Fruit fly (Drosophila melanogaster) whole organism, embryonic: ENCODE measurements around the gene hll.
A peak's percentile ranks its signal among the peaks of the same experiment; 100 is the strongest.

ENCODE experiments used
- Bdp1 ChIP-seq: fragments of 200-800 bp; sonication (Bioruptor generic); optimal IDR thresholded peaks from 3 replicates; lab custom pipeline; 2016; ENCODE audit warnings: missing biosample characterization, missing genetic modification characterization
- Bgb ChIP-seq: fragments of 200-800 bp; sonication (Bioruptor generic); IDR thresholded peaks from 2 replicates; pipeline ENCODE4 v1.3.6; 2022; ENCODE audit warnings: missing biosample characterization, missing genetic modification characterization; ENCODE audit not compliant: partially characterized antibody
- CG10147 ChIP-seq: fragments of 200-800 bp; sonication (Bioruptor generic); optimal IDR thresholded peaks from 2 replicates; lab custom pipeline; 2019; ENCODE audit warnings: missing biosample characterization, mild to moderate bottlenecking, missing genetic modification characterization, moderate library complexity
- CG10431 ChIP-seq: fragments of 200-800 bp; sonication (Bioruptor generic); optimal IDR thresholded peaks from 3 replicates; lab custom pipeline; 2018; ENCODE audit warnings: missing biosample characterization, mild to moderate bottlenecking, missing genetic modification characterization
- CG10654 ChIP-seq: fragments of 200-800 bp; sonication (Bioruptor generic); optimal IDR thresholded peaks from 2 replicates; lab custom pipeline; 2016; ENCODE audit warnings: missing biosample characterization, missing genetic modification characterization
- CG11247 ChIP-seq: fragments of 200-800 bp; sonication (Bioruptor generic); IDR thresholded peaks from 2 replicates; pipeline ENCODE4 v1.3.6; 2022; ENCODE audit warnings: missing biosample characterization, missing genetic modification characterization
- CG13296 ChIP-seq: fragments of 200-800 bp; sonication (Bioruptor generic); optimal IDR thresholded peaks from 3 replicates; lab custom pipeline; 2018; ENCODE audit warnings: missing biosample characterization, mild to moderate bottlenecking, missing genetic modification characterization
- CG16779 ChIP-seq: fragments of 200-800 bp; sonication (Bioruptor generic); IDR thresholded peaks from 2 replicates; pipeline ENCODE4 v1.3.6; 2022; ENCODE audit warnings: missing biosample characterization, missing genetic modification characterization
- CG18599 ChIP-seq: fragments of 200-800 bp; sonication (Bioruptor generic); optimal IDR thresholded peaks from 3 replicates; lab custom pipeline; 2017; ENCODE audit warnings: missing biosample characterization, missing genetic modification characterization, mild to moderate bottlenecking, moderate library complexity, missing genetic modification reagents
- CG2875 ChIP-seq: fragments of 200-800 bp; sonication (Bioruptor generic); optimal IDR thresholded peaks from 2 replicates; lab custom pipeline; 2017; ENCODE audit warnings: missing biosample characterization, mild to moderate bottlenecking, missing genetic modification characterization, missing genetic modification reagents
- CG30431 ChIP-seq: fragments of 200-800 bp; sonication (Bioruptor generic); optimal IDR thresholded peaks from 2 replicates; lab custom pipeline; 2017; ENCODE audit warnings: missing biosample characterization, missing genetic modification characterization
- CG31388 ChIP-seq: fragments of 200-800 bp; sonication (Bioruptor generic); optimal IDR thresholded peaks from 2 replicates; lab custom pipeline; 2016; ENCODE audit warnings: missing biosample characterization, missing genetic modification characterization
- CG3163 ChIP-seq: fragments of 200-800 bp; sonication (Bioruptor generic); optimal IDR thresholded peaks from 3 replicates; lab custom pipeline; 2016; ENCODE audit warnings: missing biosample characterization, missing genetic modification characterization
- CG3838 ChIP-seq: fragments of 200-800 bp; sonication (Bioruptor generic); optimal IDR thresholded peaks from 3 replicates; lab custom pipeline; 2016; ENCODE audit warnings: missing biosample characterization, missing genetic modification characterization
- CG4707 ChIP-seq: fragments of 200-800 bp; sonication (Bioruptor generic); optimal IDR thresholded peaks from 2 replicates; lab custom pipeline; 2018; ENCODE audit warnings: missing biosample characterization, mild to moderate bottlenecking, missing genetic modification characterization, moderate library complexity
- CG5245 ChIP-seq: fragments of 200-800 bp; sonication (Bioruptor generic); optimal IDR thresholded peaks from 3 replicates; lab custom pipeline; 2016; ENCODE audit warnings: missing biosample characterization, missing genetic modification characterization
- CG6272 ChIP-seq: fragments of 200-800 bp; sonication (Bioruptor generic); IDR thresholded peaks from 2 replicates; pipeline ENCODE4 v1.3.6; 2022; ENCODE audit warnings: missing biosample characterization, missing genetic modification characterization
- CG7786 ChIP-seq: fragments of 200-800 bp; sonication (Bioruptor generic); optimal IDR thresholded peaks from 2 replicates; lab custom pipeline; 2016; ENCODE audit warnings: missing biosample characterization, missing genetic modification characterization
- CG9727 ChIP-seq: fragments of 200-800 bp; sonication (Bioruptor generic); optimal IDR thresholded peaks from 3 replicates; lab custom pipeline; 2017; ENCODE audit warnings: missing biosample characterization, mild to moderate bottlenecking, missing genetic modification characterization
- CHES-1-like ChIP-seq: fragments of 200-800 bp; sonication (Bioruptor generic); optimal IDR thresholded peaks from 2 replicates; lab custom pipeline; 2016; ENCODE audit warnings: missing biosample characterization, missing genetic modification characterization
- Camta ChIP-seq: fragments of 200-800 bp; sonication (Bioruptor generic); optimal IDR thresholded peaks from 2 replicates; lab custom pipeline; 2016; ENCODE audit warnings: missing biosample characterization, missing genetic modification characterization
- Dad ChIP-seq: fragments of 200-800 bp; sonication (Bioruptor generic); optimal IDR thresholded peaks from 3 replicates; lab custom pipeline; 2016; ENCODE audit warnings: missing biosample characterization, missing genetic modification characterization
- Dbx ChIP-seq: fragments of 200-800 bp; sonication (Bioruptor generic); IDR thresholded peaks from 3 replicates; pipeline ENCODE4 v1.3.6; 2022; ENCODE audit warnings: missing biosample characterization, missing genetic modification characterization
- E2f2 ChIP-seq: fragments of 200-800 bp; sonication (Bioruptor generic); IDR thresholded peaks from 2 replicates; pipeline ENCODE4 v1.3.6; 2022; ENCODE audit warnings: missing biosample characterization, missing genetic modification characterization
- Gsc ChIP-seq: fragments of 200-800 bp; sonication (Bioruptor generic); IDR thresholded peaks from 2 replicates; pipeline ENCODE4 v1.3.6; 2022; ENCODE audit warnings: missing biosample characterization, missing genetic modification characterization
- HLH54F ChIP-seq: fragments of 200-800 bp; sonication (Bioruptor generic); optimal IDR thresholded peaks from 3 replicates; lab custom pipeline; 2016; ENCODE audit warnings: missing biosample characterization, missing genetic modification characterization
- Hand ChIP-seq: fragments of 200-800 bp; sonication (Bioruptor generic); optimal IDR thresholded peaks from 2 replicates; lab custom pipeline; 2017; ENCODE audit warnings: mild to moderate bottlenecking, missing biosample characterization, missing genetic modification reagents, missing genetic modification characterization
- HmgD ChIP-seq: fragments of 200-800 bp; sonication (Bioruptor generic); optimal IDR thresholded peaks from 3 replicates; lab custom pipeline; 2016; ENCODE audit warnings: missing biosample characterization, missing genetic modification characterization
- Hr3 ChIP-seq: fragments of 200-800 bp; sonication (Bioruptor generic); optimal IDR thresholded peaks from 3 replicates; lab custom pipeline; 2016; ENCODE audit warnings: missing biosample characterization, missing genetic modification characterization
- Lim3 ChIP-seq: fragments of 200-800 bp; sonication (Bioruptor generic); IDR thresholded peaks from 2 replicates; pipeline ENCODE4 v1.3.6; 2022; ENCODE audit warnings: missing biosample characterization, missing genetic modification characterization
- Optix ChIP-seq: fragments of 200-800 bp; sonication (Bioruptor generic); IDR thresholded peaks from 3 replicates; pipeline ENCODE4 v1.3.6; 2022; ENCODE audit warnings: missing biosample characterization, missing genetic modification characterization
- Pdp1 ChIP-seq, 2 experiments: fragments of 200-800 bp; sonication (Bioruptor generic); optimal IDR thresholded peaks; 3 replicates each; lab custom pipeline; 2016; ENCODE audit warnings: missing biosample characterization in 2 of 2, missing genetic modification characterization in 2 of 2, mild to moderate bottlenecking in 1 of 2, moderate library complexity in 1 of 2
- Xrp1 ChIP-seq: fragments of 200-800 bp; sonication (Bioruptor generic); IDR thresholded peaks from 2 replicates; pipeline ENCODE4 v1.3.6; 2022; ENCODE audit warnings: missing biosample characterization, missing genetic modification characterization
- aop ChIP-seq: fragments of 200-800 bp; sonication (Bioruptor generic); IDR thresholded peaks from 2 replicates; pipeline ENCODE4 v1.3.6; 2022; ENCODE audit warnings: missing biosample characterization, missing genetic modification characterization
- ara ChIP-seq: fragments of 200-800 bp; sonication (Bioruptor generic); IDR thresholded peaks from 2 replicates; pipeline ENCODE4 v1.3.6; 2022; ENCODE audit warnings: missing biosample characterization, missing genetic modification characterization
- cg ChIP-seq: fragments of 200-800 bp; sonication (Bioruptor generic); optimal IDR thresholded peaks from 3 replicates; lab custom pipeline; 2019; ENCODE audit warnings: missing biosample characterization, mild to moderate bottlenecking, missing genetic modification characterization, moderate library complexity
- chif ChIP-seq, 2 experiments: fragments of 200-800 bp; sonication (Bioruptor generic); optimal IDR thresholded peaks; 3 replicates each; lab custom pipeline; 2016; ENCODE audit warnings: missing biosample characterization in 2 of 2, missing genetic modification characterization in 2 of 2
- da ChIP-seq: fragments of 200-800 bp; sonication (Bioruptor generic); optimal IDR thresholded peaks from 2 replicates; lab custom pipeline; 2016; ENCODE audit warnings: missing biosample characterization, missing genetic modification characterization
- dati ChIP-seq: fragments of 200-800 bp; sonication (Bioruptor generic); IDR thresholded peaks from 2 replicates; pipeline ENCODE4 v1.3.6; 2022; ENCODE audit warnings: missing biosample characterization, missing genetic modification characterization
- dmrt11E ChIP-seq: fragments of 200-800 bp; sonication (Bioruptor generic); optimal IDR thresholded peaks from 3 replicates; lab custom pipeline; 2018; ENCODE audit warnings: missing biosample characterization, mild to moderate bottlenecking, missing genetic modification characterization, moderate library complexity
- exex ChIP-seq: fragments of 200-800 bp; sonication (Bioruptor generic); optimal IDR thresholded peaks from 4 replicates; lab custom pipeline; 2018; ENCODE audit warnings: missing biosample characterization, mild to moderate bottlenecking, missing genetic modification characterization, moderate library complexity
- fd3F ChIP-seq: fragments of 200-800 bp; sonication (Bioruptor generic); optimal IDR thresholded peaks from 2 replicates; lab custom pipeline; 2018; ENCODE audit warnings: missing biosample characterization, mild to moderate bottlenecking, missing genetic modification characterization, moderate library complexity
- gcm ChIP-seq: fragments of 200-800 bp; sonication (Bioruptor generic); optimal IDR thresholded peaks from 2 replicates; lab custom pipeline; 2019; ENCODE audit warnings: missing biosample characterization, mild to moderate bottlenecking, missing genetic modification characterization, moderate library complexity
- gem ChIP-seq: fragments of 200-800 bp; sonication (Bioruptor generic); optimal IDR thresholded peaks from 2 replicates; lab custom pipeline; 2019; ENCODE audit warnings: missing biosample characterization, mild to moderate bottlenecking, missing genetic modification characterization, moderate library complexity
- insv ChIP-seq, 2 experiments: fragments of 200-800 bp; sonication (Bioruptor generic); optimal IDR thresholded peaks; 3 replicates each; lab custom pipeline; 2016 to 2018; ENCODE audit warnings: missing biosample characterization in 2 of 2, missing genetic modification characterization in 2 of 2
- psq ChIP-seq: fragments of 200-800 bp; sonication (Bioruptor generic); optimal IDR thresholded peaks from 2 replicates; lab custom pipeline; 2017; ENCODE audit warnings: missing biosample characterization, missing genetic modification characterization
- sens ChIP-seq: fragments of 200-800 bp; sonication (Bioruptor generic); peaks from one replicate; lab custom pipeline; 2016; ENCODE audit warnings: missing biosample characterization, missing genetic modification characterization
- sqz ChIP-seq: fragments of 200-800 bp; sonication (Bioruptor generic); optimal IDR thresholded peaks from 3 replicates; lab custom pipeline; 2018; ENCODE audit warnings: missing biosample characterization, mild to moderate bottlenecking, missing genetic modification characterization
- tap ChIP-seq: fragments of 200-800 bp; optimal IDR thresholded peaks from 3 replicates; lab custom pipeline; 2019; ENCODE audit warnings: missing biosample characterization, mild to moderate bottlenecking, missing genetic modification characterization, moderate library complexity
- wor ChIP-seq: fragments of 200-800 bp; sonication (Bioruptor generic); IDR thresholded peaks from 2 replicates; pipeline ENCODE4 v1.3.6; 2022; ENCODE audit warnings: missing biosample characterization, missing genetic modification characterization
- z ChIP-seq: fragments of 200-800 bp; sonication (Bioruptor generic); IDR thresholded peaks from 3 replicates; pipeline ENCODE4 v1.3.6; 2022; ENCODE audit warnings: missing biosample characterization, missing genetic modification characterization

The hll gene

DNA sequence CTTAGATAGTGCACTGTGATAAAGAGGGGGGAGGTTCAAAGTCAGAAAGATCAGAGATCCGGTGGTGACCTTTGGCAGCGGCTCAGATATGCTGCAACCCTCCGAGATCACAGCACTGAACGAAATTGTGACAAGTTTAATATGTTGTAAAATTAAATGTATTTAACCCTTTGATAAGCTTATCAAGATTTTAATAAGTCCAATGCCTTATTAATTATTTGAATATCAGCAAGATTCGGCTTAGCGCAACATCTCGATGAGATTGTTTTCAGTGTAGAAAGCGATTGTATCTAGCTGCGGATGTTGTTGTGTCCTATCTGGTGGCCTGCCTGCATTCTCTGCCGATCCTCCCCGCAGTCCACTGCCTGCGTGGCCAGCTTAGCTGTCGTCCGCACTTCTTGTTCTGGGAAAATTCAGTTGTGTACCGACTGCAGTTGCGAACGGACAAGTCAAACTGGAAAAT, 20.4 kb downstream of the hll start, which contains the start of gene NimC4:
Gene NimC4 (plus strand): TSS at position 413 of the 463 bp plus-strand sequence.
- TF ChIP-seq Bgb (GFP tag; lab: Robert Waterston, UW) (no peak), CG10654 (GFP tag; lab: Kevin White, UChicago) (peak; percentile 59), gem (tag; lab: Kevin White, UChicago) (peak; percentile 88), wor (GFP tag; lab: Robert Waterston, UW) (peak; percentile 39; the same call in 1 of the 2 replicates), CG30431 (GFP tag; lab: Kevin White, UChicago) (peak; percentile 89), Bdp1 (GFP tag; lab: Kevin White, UChicago) (peak; percentile 59), cg (GFP tag; lab: Kevin White, UChicago) (no peak), CG6272 (GFP tag; lab: Robert Waterston, UW) (peak; percentile 50), Gsc (GFP tag; lab: Robert Waterston, UW) (peak; percentile 59; the same call in 1 of the 2 replicates), CG18599 (GFP tag; lab: Kevin White, UChicago) (peak; percentile 51), sqz (GFP tag; lab: Kevin White, UChicago) (peak; percentile 57), CG10431 (GFP tag; lab: Kevin White, UChicago) (no peak), exex (no peak), dati (GFP tag; lab: Robert Waterston, UW) (peak; percentile 58; the same call in 1 of the 2 replicates), CG4707 (peak; percentile 1), CG3163 (GFP tag; lab: Kevin White, UChicago) (peak; percentile 33), da (peak; percentile 36), E2f2 (GFP tag; lab: Robert Waterston, UW) (no peak; the same call in 1 of the 2 replicates), ara (peak; percentile 97), Pdp1 (GFP tag; optimal IDR thresholded peaks at IDR 0.05; lab: Kevin White, UChicago) (peak; percentile 74 to 83), CG2875 (GFP tag; lab: Kevin White, UChicago) (peak; percentile 60), CG16779 (GFP tag; lab: Robert Waterston, UW) (no peak), CG13296 (GFP tag; lab: Kevin White, UChicago) (no peak), sens (GFP tag; lab: Kevin White, UChicago) (peak; percentile 99), tap (peak; percentile 52), dmrt11E (tag; lab: Kevin White, UChicago) (peak; percentile 98), gcm (GFP tag; lab: Kevin White, UChicago) (peak; percentile 87), Dad (GFP tag; lab: Kevin White, UChicago) (peak; percentile 45), Hand (no peak), CHES-1-like (GFP tag; lab: Kevin White, UChicago) (peak; percentile 46), Lim3 (GFP tag; lab: Robert Waterston, UW) (no peak), psq (GFP tag; lab: Kevin White, UChicago) (no peak), HmgD (no peak), CG11247 (peak; percentile 41; the same call in 1 of the 2 replicates), fd3F (GFP tag; lab: Kevin White, UChicago) (no peak), aop (GFP tag; lab: Robert Waterston, UW) (peak; percentile 50), z (GFP tag; lab: Robert Waterston, UW) (peak; percentile 56; the same call in 1 of the 3 replicates), CG3838 (peak; percentile 34), Xrp1 (GFP tag; lab: Robert Waterston, UW) (peak; percentile 96), insv (GFP tag; optimal IDR thresholded peaks at IDR 0.05; lab: Kevin White, UChicago) (no peak), CG31388 (GFP tag; lab: Kevin White, UChicago) (peak; percentile 32), Hr3 (GFP tag; lab: Kevin White, UChicago) (peak; percentile 69), chif (GFP tag; optimal IDR thresholded peaks at IDR 0.05; lab: Kevin White, UChicago) (peak; percentile 72 to 94), Camta (GFP tag; lab: Kevin White, UChicago) (peak; percentile 80), Dbx (GFP tag; lab: Robert Waterston, UW) (no peak), CG7786 (GFP tag; lab: Kevin White, UChicago) (peak; percentile 73), CG10147 (GFP tag; lab: Kevin White, UChicago) (no peak), CG9727 (GFP tag; lab: Kevin White, UChicago) (peak; percentile 97), Optix (GFP tag; lab: Robert Waterston, UW) (peak; percentile 69; the same call in 1 of the 3 replicates), CG5245 (GFP tag; lab: Kevin White, UChicago) (peak; percentile 77), HLH54F (GFP tag; lab: Kevin White, UChicago) (peak; percentile 45)
